Worm (Caenorhabditis elegans): ENCODE measurements around the gene E02H4.6.

DNA sequence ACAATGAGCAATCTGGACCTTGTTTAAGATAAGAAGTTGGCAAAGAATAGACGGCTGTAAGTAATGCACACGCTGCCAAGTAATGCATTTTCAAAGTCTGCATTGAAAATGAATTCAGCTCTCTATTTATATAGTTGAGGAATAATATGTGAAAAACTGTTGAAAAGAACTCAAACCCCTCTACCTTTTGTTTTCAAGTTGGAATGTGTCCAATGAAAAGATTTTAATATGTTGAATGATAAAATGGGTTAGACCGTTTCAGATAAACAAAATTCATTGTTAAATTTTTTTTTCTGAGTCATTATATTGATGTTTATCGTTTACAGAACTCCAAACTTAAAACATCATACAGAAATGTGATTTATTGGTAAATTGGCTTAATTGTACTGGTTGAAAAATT is 11.5 kb upstream of the E02H4.6 start, which contains the start of gene E02H4.8:
- TF ChIP-seq unc-62 (GFP tag; optimal IDR thresholded peaks at IDR 0.05) (no peak), pha-4 (tag; optimal IDR thresholded peaks at IDR 0.05) (no peak), nhr-76 (tag; optimal IDR thresholded peaks at IDR 0.05) (no peak), lin-13 (tag; optimal IDR thresholded peaks at IDR 0.05) (no peak), nhr-28 (tag; optimal IDR thresholded peaks at IDR 0.05) (no peak)
